Worm (Caenorhabditis elegans) whole organism, L4/young adult: Measurements from ENCODE around the gene dnbp-1.

ENCODE experiments used
- W03F9.2 ChIP-seq: fragments of 150-350 bp; optimal IDR thresholded peaks from 2 replicates; lab custom pipeline; 2014; ENCODE audit warnings: missing biosample characterization, missing genetic modification characterization
- dao-5 ChIP-seq: sonication (generic microtip); optimal IDR thresholded peaks from 2 replicates; lab custom pipeline; 2016; ENCODE audit warnings: missing genotype, missing genetic modification characterization, moderate library complexity, missing compliant biosample characterization
- him-1 ChIP-seq: sonication (generic microtip); optimal IDR thresholded peaks from 2 replicates; lab custom pipeline; 2016; ENCODE audit warnings: missing genotype, missing genetic modification reagents, missing genetic modification characterization, missing compliant biosample characterization

Gene dnbp-1

ce11 chrIV:13934086-13934485 lies 45.6 kb downstream of the dnbp-1 start, which contains the start of gene Y37A1A.4:
Gene Y37A1A.4 (plus strand): TSS chrIV:13934386.
- TF ChIP-seq him-1 (tag; lab: Kevin White, UChicago) (no peak), W03F9.2 (tag; lab: Kevin White, UChicago) (no peak), dao-5 (tag; lab: Kevin White, UChicago) (no peak)

ce11 chrIV:13927641-13928040 lies 52.0 kb downstream of the dnbp-1 start:
- TF ChIP-seq dao-5 (tag; lab: Kevin White, UChicago) (no peak), him-1 (tag; lab: Kevin White, UChicago) (no peak), W03F9.2 (tag; lab: Kevin White, UChicago) (no peak)

- TF ChIP-seq him-1 (tag; lab: Kevin White, UChicago) (no peak), W03F9.2 (tag; lab: Kevin White, UChicago) (no peak), dao-5 (tag; lab: Kevin White, UChicago) (no peak)
These were observed 60.4 kb downstream of the dnbp-1 start for ce11 chrIV:13919207-13919759.
